Fruit fly (Drosophila melanogaster): ENCODE results near the gene rg.

rg gene

dm6 chrX:5085964-5086707 is 577 bp downstream of the rg start (continued):
- no peak for TF ChIP-seq Dad (GFP tag; optimal IDR thresholded peaks at IDR 0.05)
- TF ChIP-seq CG1603 (tag; optimal IDR thresholded peaks at IDR 0.05) = peak; percentile 1
- TF ChIP-seq CG12391 (tag; optimal IDR thresholded peaks at IDR 0.05) = peak; percentile 44
- no peak for TF ChIP-seq Nf-YB (GFP tag; optimal IDR thresholded peaks at IDR 0.05)
- TF ChIP-seq CG12769 (tag; optimal IDR thresholded peaks at IDR 0.05) = no peak
- no peak for TF ChIP-seq Elba2 (GFP tag; optimal IDR thresholded peaks at IDR 0.05)
- peak; percentile 2 for TF ChIP-seq CG16863 (GFP tag; optimal IDR thresholded peaks at IDR 0.05)
- peak; percentile 39; the same call in 1 of the 3 replicates for TF ChIP-seq dysf (GFP tag; IDR thresholded peaks at IDR 0.05)
- no peak for TF ChIP-seq grn (GFP tag; optimal IDR thresholded peaks at IDR 0.05)
- peak; percentile 8 for TF ChIP-seq salm (tag; optimal IDR thresholded peaks at IDR 0.05)
- no peak for TF ChIP-seq repo (GFP tag; optimal IDR thresholded peaks at IDR 0.05)
- peak; percentile 39 for TF ChIP-seq PHDP (tag; optimal IDR thresholded peaks at IDR 0.05)
- no peak for TF ChIP-seq CG12299 (tag; optimal IDR thresholded peaks at IDR 0.05)
- no peak for TF ChIP-seq cg (GFP tag; optimal IDR thresholded peaks at IDR 0.05)
- TF ChIP-seq HmgZ (tag; optimal IDR thresholded peaks at IDR 0.05) = no peak
- TF ChIP-seq CG3407 (GFP tag; optimal IDR thresholded peaks at IDR 0.05) = peak; percentile 6
- no peak for TF ChIP-seq CG42726 (GFP tag; IDR thresholded peaks at IDR 0.05; ENCODE audit: partially characterized antibody)
- TF ChIP-seq CG6791 (GFP tag; IDR thresholded peaks at IDR 0.05; ENCODE audit: partially characterized antibody) = no peak
- no peak for TF ChIP-seq gt (GFP tag; IDR thresholded peaks at IDR 0.05)
- no peak for TF ChIP-seq mld (GFP tag; IDR thresholded peaks at IDR 0.05; ENCODE audit: partially characterized antibody)
- peak; percentile 31; the same call in 1 of the 2 replicates for TF ChIP-seq Xrp1 (GFP tag; IDR thresholded peaks at IDR 0.05)
- peak; percentile 12 for TF ChIP-seq Ets97D (GFP tag; optimal IDR thresholded peaks at IDR 0.05)
- TF ChIP-seq jigr1 (GFP tag; IDR thresholded peaks at IDR 0.05) = no peak
- peak; percentile 17 for TF ChIP-seq Sox100B (GFP tag; optimal IDR thresholded peaks at IDR 0.05)
- TF ChIP-seq Oli (tag; optimal IDR thresholded peaks at IDR 0.05) = peak; percentile 44
- no peak for TF ChIP-seq Bteb2 (GFP tag; optimal IDR thresholded peaks at IDR 0.05)
- TF ChIP-seq CG8290 (GFP tag; optimal IDR thresholded peaks at IDR 0.05) = no peak
- peak in 1 of 2 experiments; percentile 7 for TF ChIP-seq CG8290 (tag; optimal IDR thresholded peaks at IDR 0.05)
- no peak for TF ChIP-seq CG1529 (GFP tag; optimal IDR thresholded peaks at IDR 0.05)
- peak; percentile 68 for TF ChIP-seq CG1832 (GFP tag; optimal IDR thresholded peaks at IDR 0.05)
- TF ChIP-seq Deaf1 (tag; optimal IDR thresholded peaks at IDR 0.05) = no peak
- no peak for TF ChIP-seq CG7745 (tag; optimal IDR thresholded peaks at IDR 0.05)
- no peak for TF ChIP-seq CG2875 (GFP tag; optimal IDR thresholded peaks at IDR 0.05)
- peak; percentile 60 for TF ChIP-seq CG4707 (GFP tag; optimal IDR thresholded peaks at IDR 0.05)
- TF ChIP-seq tgo (GFP tag; IDR thresholded peaks at IDR 0.05) = peak; percentile 32; the same call in 1 of the 3 replicates
- TF ChIP-seq CG17385 (GFP tag; optimal IDR thresholded peaks at IDR 0.05) = peak; percentile 90
- no peak for TF ChIP-seq CG8478 (optimal IDR thresholded peaks at IDR 0.05)
- no peak for TF ChIP-seq CG12071 (GFP tag; optimal IDR thresholded peaks at IDR 0.05)
- no peak for TF ChIP-seq h (optimal IDR thresholded peaks at IDR 0.05)
- TF ChIP-seq crol (GFP tag; IDR thresholded peaks at IDR 0.05) = 0 out of 2 replicates have a peak, but pooled peaks have one; percentile 2
- peak; percentile 9 for TF ChIP-seq CG15269 (tag; optimal IDR thresholded peaks at IDR 0.05)
- TF ChIP-seq bbx (GFP tag; IDR thresholded peaks at IDR 0.05; ENCODE audit: partially characterized antibody) = no peak
- TF ChIP-seq slou (GFP tag; optimal IDR thresholded peaks at IDR 0.05) = no peak
- peak; percentile 39 for TF ChIP-seq CG4424 (GFP tag; optimal IDR thresholded peaks at IDR 0.05)
- no peak for TF ChIP-seq Pdp1 (GFP tag; optimal IDR thresholded peaks at IDR 0.05)
- peak; percentile 20 to 27 for TF ChIP-seq dpn (GFP tag; optimal IDR thresholded peaks at IDR 0.05)
- TF ChIP-seq Fer3 (tag; optimal IDR thresholded peaks at IDR 0.05) = no peak
- no peak for TF ChIP-seq CG15514 (GFP tag; optimal IDR thresholded peaks at IDR 0.05)
- TF ChIP-seq Dfd (GFP tag; optimal IDR thresholded peaks at IDR 0.05) = no peak
- TF ChIP-seq CG9876 (GFP tag; optimal IDR thresholded peaks at IDR 0.05) = no peak

Data from whole organism, embryonic.